Fruit fly (Drosophila melanogaster): ENCODE data around the gene CG18675.

dm6 chr3L:4159264-4159663 is 14.4 kb upstream of the CG18675 start:
- TF ChIP-seq Dll (optimal IDR thresholded peaks at IDR 0.05) (no peak), usp (GFP tag; optimal IDR thresholded peaks at IDR 0.05) (no peak), EcR (GFP tag; optimal IDR thresholded peaks at IDR 0.05) (no peak)
